Worm (Caenorhabditis elegans): Measurements from ENCODE around the gene C52E2.3.

DNA sequence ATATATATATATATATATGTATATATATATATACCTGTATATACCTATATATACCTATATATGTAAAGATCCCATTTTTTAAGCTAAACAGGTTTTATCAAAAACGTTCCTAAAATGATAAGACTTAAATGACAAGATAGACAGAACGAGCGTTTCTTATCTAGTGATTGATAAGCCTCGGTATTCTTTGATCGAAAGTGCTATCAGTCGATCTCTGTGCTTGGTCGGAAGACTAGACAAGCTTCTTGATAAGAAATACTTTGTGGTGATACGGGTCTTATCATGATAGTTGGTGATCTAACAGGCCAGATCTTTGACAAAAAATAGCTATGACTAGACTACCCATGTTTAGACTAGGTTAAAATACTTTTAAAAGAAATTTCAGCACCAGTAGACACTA is 672 bp downstream of the C52E2.3 start:
- TF ChIP-seq him-1 (tag; optimal IDR thresholded peaks at IDR 0.05) (no peak), cebp-2 (GFP tag; IDR thresholded peaks at IDR 0.05) (no peak), nhr-179 (tag; optimal IDR thresholded peaks at IDR 0.05) (no peak), lin-40 (tag; optimal IDR thresholded peaks at IDR 0.05) (no peak), F10E7.11 (tag; optimal IDR thresholded peaks at IDR 0.05) (no peak)

All from whole organism, young adult.